Comparison of ENCODE assay signal across 5 worm cellular contexts in genomic region chrV:2600543-2600942, ce11.
TF ChIP-seq lines count a peak whose summit lies in the region.

No protein-coding gene starts in this region.

TF ChIP-seq in whole organism, L1 larva, 84 proteins besides CTCF, POLR2A, EP300 and RAD21 (continues in another document):
- TF ChIP-seq sup-37 (GFP tag; optimal IDR thresholded peaks at IDR 0.05; lab: Kevin White, UChicago): peak; percentile 69
- no peak for TF ChIP-seq nhr-28 (tag; optimal IDR thresholded peaks at IDR 0.05; lab: Kevin White, UChicago)
- TF ChIP-seq tbx-2 (tag; optimal IDR thresholded peaks at IDR 0.05; lab: Kevin White, UChicago): peak; percentile 94
- no peak for TF ChIP-seq Y116A8C.19 (tag; optimal IDR thresholded peaks at IDR 0.05; lab: Kevin White, UChicago; ENCODE audit: borderline replicate concordance)
- TF ChIP-seq lin-15B (tag; optimal IDR thresholded peaks at IDR 0.05; lab: Kevin White, UChicago): peak; percentile 68
- TF ChIP-seq lin-35 (GFP tag; optimal IDR thresholded peaks at IDR 0.05; lab: Kevin White, UChicago): peak; percentile 96 to 99
- TF ChIP-seq mef-2 (tag; optimal IDR thresholded peaks at IDR 0.05; lab: Kevin White, UChicago): no peak
- peak in 1 of 6 experiments; percentile 1 for TF ChIP-seq elt-3 (tag; optimal IDR thresholded peaks at IDR 0.05; lab: Kevin White, UChicago)
- peak; percentile 36 for TF ChIP-seq lin-39 (tag; optimal IDR thresholded peaks at IDR 0.05; lab: Kevin White, UChicago)
- peak; percentile 88 for TF ChIP-seq sox-4 (tag; optimal IDR thresholded peaks at IDR 0.05; lab: Kevin White, UChicago)
- peak; percentile 95 for TF ChIP-seq grh-1 (GFP tag; IDR thresholded peaks at IDR 0.05; lab: Robert Waterston, UW)
- peak; percentile 40 for TF ChIP-seq C34B4.2 (tag; optimal IDR thresholded peaks at IDR 0.05; lab: Kevin White, UChicago)
- peak; percentile 65 for TF ChIP-seq lin-13 (GFP tag; optimal IDR thresholded peaks at IDR 0.05; lab: Kevin White, UChicago)
- peak; percentile 51 for TF ChIP-seq hpl-2 (GFP tag; optimal IDR thresholded peaks at IDR 0.05; lab: Kevin White, UChicago)
- TF ChIP-seq snpc-4 (tag; optimal IDR thresholded peaks at IDR 0.05; lab: Kevin White, UChicago): peak; percentile 71
- peak; percentile 70 for TF ChIP-seq jun-1 (tag; optimal IDR thresholded peaks at IDR 0.05; lab: Kevin White, UChicago)
- peak; percentile 21 for TF ChIP-seq unc-130 (tag; optimal IDR thresholded peaks at IDR 0.05; lab: Kevin White, UChicago)
- peak; percentile 89 for TF ChIP-seq unc-98 (GFP tag; IDR thresholded peaks at IDR 0.05; lab: Robert Waterston, UW)

TF ChIP-seq in whole organism, L3 larva, 47 proteins besides CTCF, POLR2A, EP300 and RAD21 (continues in another document):
- TF ChIP-seq egl-5 (tag; optimal IDR thresholded peaks at IDR 0.05; lab: Kevin White, UChicago) (no peak), ceh-28 (tag; optimal IDR thresholded peaks at IDR 0.05; lab: Kevin White, UChicago) (peak; percentile 63), nhr-25 (tag; optimal IDR thresholded peaks at IDR 0.05; lab: Kevin White, UChicago) (no peak), egl-27 (tag; optimal IDR thresholded peaks at IDR 0.05; lab: Kevin White, UChicago) (no peak), ztf-11 (tag; optimal IDR thresholded peaks at IDR 0.05; lab: Kevin White, UChicago) (no peak), nhr-11 (tag; optimal IDR thresholded peaks at IDR 0.05; lab: Kevin White, UChicago) (peak; percentile 52), ama-1 (optimal IDR thresholded peaks at IDR 0.05; lab: Kevin White, UChicago) (no peak), nhr-237 (tag; optimal IDR thresholded peaks at IDR 0.05; lab: Kevin White, UChicago) (no peak), daf-12 (tag; optimal IDR thresholded peaks at IDR 0.05; lab: Kevin White, UChicago) (no peak), nhr-67 (tag; optimal IDR thresholded peaks at IDR 0.05; lab: Kevin White, UChicago) (no peak), nhr-23 (tag; optimal IDR thresholded peaks at IDR 0.05; lab: Kevin White, UChicago) (peak; percentile 73), tbx-2 (tag; optimal IDR thresholded peaks at IDR 0.05; lab: Kevin White, UChicago) (peak; percentile 69), fos-1 (tag; optimal IDR thresholded peaks at IDR 0.05; lab: Kevin White, UChicago) (no peak), mml-1 (tag; optimal IDR thresholded peaks at IDR 0.05; lab: Kevin White, UChicago) (no peak), lin-15B (tag; optimal IDR thresholded peaks at IDR 0.05; lab: Kevin White, UChicago) (peak; percentile 74), nhr-12 (tag; optimal IDR thresholded peaks at IDR 0.05; lab: Kevin White, UChicago) (no peak), elt-3 (tag; optimal IDR thresholded peaks at IDR 0.05; lab: Kevin White, UChicago) (no peak), snpc-4 (tag; optimal IDR thresholded peaks at IDR 0.05; lab: Kevin White, UChicago) (peak; percentile 32), eor-1 (tag; optimal IDR thresholded peaks at IDR 0.05; lab: Kevin White, UChicago) (no peak), ZK546.5 (tag; optimal IDR thresholded peaks at IDR 0.05; lab: Kevin White, UChicago) (no peak)

TF ChIP-seq in whole organism, early embryonic, 17 proteins besides CTCF, POLR2A, EP300 and RAD21:
- TF ChIP-seq ama-1 (optimal IDR thresholded peaks at IDR 0.05; lab: Kevin White, UChicago) (no peak), ceh-36 (tag; optimal IDR thresholded peaks at IDR 0.05; lab: Kevin White, UChicago) (no peak), F13C5.2 (tag; optimal IDR thresholded peaks at IDR 0.05; lab: Kevin White, UChicago) (peak; percentile 4), hmbx-1 (tag; optimal IDR thresholded peaks at IDR 0.05; lab: Kevin White, UChicago) (no peak), pes-1 (GFP tag; IDR thresholded peaks at IDR 0.05; lab: Robert Waterston, UW) (peak; percentile 52; the same call in 1 of the 2 replicates), tra-4 (tag; optimal IDR thresholded peaks at IDR 0.05; lab: Kevin White, UChicago) (no peak), hnd-1 (tag; optimal IDR thresholded peaks at IDR 0.05; lab: Kevin White, UChicago) (no peak), scrt-1 (GFP tag; IDR thresholded peaks at IDR 0.05; lab: Robert Waterston, UW) (no peak), tbx-11 (GFP tag; IDR thresholded peaks at IDR 0.05; lab: Robert Waterston, UW) (0 out of 2 replicates have a peak, but pooled peaks have one; percentile 18)
TF ChIP-seq in whole organism, early embryonic: peak in this region for 3.

TF ChIP-seq in whole organism, midembryonic, 9 proteins besides CTCF, POLR2A, EP300 and RAD21:
- TF ChIP-seq flt-1 (GFP tag; IDR thresholded peaks at IDR 0.05; lab: Robert Waterston, UW) (no peak), klf-2 (GFP tag; conservative IDR thresholded peaks at IDR 0.05; lab: Robert Waterston, UW) (0 out of 2 replicates have a peak, but pooled peaks have one; percentile 14), cog-1 (tag; optimal IDR thresholded peaks at IDR 0.05; lab: Kevin White, UChicago) (peak; percentile 11), tab-1 (GFP tag; IDR thresholded peaks at IDR 0.05; lab: Robert Waterston, UW) (no peak), ztf-23 (GFP tag; IDR thresholded peaks at IDR 0.05; lab: Robert Waterston, UW) (no peak), ref-1 (GFP tag; conservative IDR thresholded peaks at IDR 0.05; lab: Robert Waterston, UW) (no peak), ztf-29 (GFP tag; IDR thresholded peaks at IDR 0.05; lab: Robert Waterston, UW) (no peak)

TF ChIP-seq in whole organism, young adult, 124 proteins besides CTCF, POLR2A, EP300 and RAD21 (continues in another document):
- TF ChIP-seq D2030.7 (GFP tag; IDR thresholded peaks at IDR 0.05; lab: Robert Waterston, UW): peak; percentile 45
- TF ChIP-seq Y53F4B.3 (GFP tag; IDR thresholded peaks at IDR 0.05; lab: Robert Waterston, UW): no peak
- TF ChIP-seq nhr-27 (tag; optimal IDR thresholded peaks at IDR 0.05; lab: Kevin White, UChicago): no peak
- TF ChIP-seq rcor-1 (GFP tag; IDR thresholded peaks at IDR 0.05; lab: Robert Waterston, UW): peak; percentile 88
- no peak for TF ChIP-seq sdz-38 (tag; optimal IDR thresholded peaks at IDR 0.05; lab: Kevin White, UChicago)
- TF ChIP-seq ztf-25 (GFP tag; IDR thresholded peaks at IDR 0.05; lab: Robert Waterston, UW): no peak
- no peak for TF ChIP-seq die-1 (tag; optimal IDR thresholded peaks at IDR 0.05; lab: Kevin White, UChicago)
- TF ChIP-seq madf-8 (GFP tag; conservative IDR thresholded peaks at IDR 0.05; lab: Robert Waterston, UW): peak; percentile 67
- no peak for TF ChIP-seq hlh-12 (tag; optimal IDR thresholded peaks at IDR 0.05; lab: Kevin White, UChicago)
- TF ChIP-seq F33H1.4 (GFP tag; IDR thresholded peaks at IDR 0.05; lab: Robert Waterston, UW): peak; percentile 58
- peak; percentile 25; the same call in 1 of the 2 replicates for TF ChIP-seq C17E4.6 (GFP tag; IDR thresholded peaks at IDR 0.05; lab: Robert Waterston, UW)
- TF ChIP-seq nhr-179 (tag; optimal IDR thresholded peaks at IDR 0.05; lab: Kevin White, UChicago): no peak
- no peak for TF ChIP-seq lin-40 (tag; optimal IDR thresholded peaks at IDR 0.05; lab: Kevin White, UChicago)
- TF ChIP-seq snpc-3.4 (tag; optimal IDR thresholded peaks at IDR 0.05; lab: Kevin White, UChicago): no peak
- TF ChIP-seq ets-4 (GFP tag; optimal IDR thresholded peaks at IDR 0.05; lab: Kevin White, UChicago): no peak
- no peak for TF ChIP-seq unc-62 (GFP tag; optimal IDR thresholded peaks at IDR 0.05; lab: Kevin White, UChicago)
- no peak for TF ChIP-seq somi-1 (GFP tag; optimal IDR thresholded peaks at IDR 0.05; lab: Kevin White, UChicago)
- TF ChIP-seq ztf-18 (tag; optimal IDR thresholded peaks at IDR 0.05; lab: Kevin White, UChicago): peak; percentile 46
- TF ChIP-seq ceh-40 (GFP tag; IDR thresholded peaks at IDR 0.05; lab: Robert Waterston, UW): no peak
- peak; percentile 55 for TF ChIP-seq tbp1 (GFP tag; optimal IDR thresholded peaks at IDR 0.05; lab: Kevin White, UChicago)
- TF ChIP-seq tbx-9 (tag; optimal IDR thresholded peaks at IDR 0.05; lab: Kevin White, UChicago; ENCODE audit: borderline replicate concordance): no peak
- TF ChIP-seq madf-10 (tag; optimal IDR thresholded peaks at IDR 0.05; lab: Kevin White, UChicago): peak; percentile 82
- TF ChIP-seq attf-3 (GFP tag; conservative IDR thresholded peaks at IDR 0.05; lab: Robert Waterston, UW): peak; percentile 68
- TF ChIP-seq ztf-22 (GFP tag; optimal IDR thresholded peaks at IDR 0.05; lab: Kevin White, UChicago): no peak
- TF ChIP-seq F37B4.10 (GFP tag; IDR thresholded peaks at IDR 0.05; lab: Robert Waterston, UW): peak; percentile 85; the same call in 1 of the 2 replicates
- TF ChIP-seq egrh-3 (GFP tag; IDR thresholded peaks at IDR 0.05; lab: Robert Waterston, UW): 0 out of 2 replicates have a peak, but pooled peaks have one; percentile 11
- peak; percentile 99 for TF ChIP-seq mcd-1 (GFP tag; IDR thresholded peaks at IDR 0.05; lab: Robert Waterston, UW)
- TF ChIP-seq lir-1 (GFP tag; conservative IDR thresholded peaks at IDR 0.05; lab: Robert Waterston, UW): peak; percentile 84
- peak; percentile 88 for TF ChIP-seq K11D2.4 (GFP tag; IDR thresholded peaks at IDR 0.05; lab: Robert Waterston, UW)
- TF ChIP-seq nhr-90 (tag; optimal IDR thresholded peaks at IDR 0.05; lab: Kevin White, UChicago): no peak
- TF ChIP-seq ztf-28 (GFP tag; IDR thresholded peaks at IDR 0.05; lab: Robert Waterston, UW): 0 out of 2 replicates have a peak, but pooled peaks have one; percentile 62
- no peak for TF ChIP-seq pha-4 (tag; optimal IDR thresholded peaks at IDR 0.05; lab: Kevin White, UChicago)
- TF ChIP-seq ekl-4 (GFP tag; IDR thresholded peaks at IDR 0.05; lab: Robert Waterston, UW): peak; percentile 90
- peak; percentile 58 to 97 (median 64) for TF ChIP-seq lin-35 (GFP tag; optimal IDR thresholded peaks at IDR 0.05; lab: Kevin White, UChicago)
- TF ChIP-seq ceh-27 (GFP tag; optimal IDR thresholded peaks at IDR 0.05; lab: Kevin White, UChicago): peak; percentile 82
- TF ChIP-seq nfya-1 (tag; optimal IDR thresholded peaks at IDR 0.05; lab: Kevin White, UChicago; ENCODE audit: borderline replicate concordance, insufficient read depth): no peak
- TF ChIP-seq Y79H2A.3 (GFP tag; conservative IDR thresholded peaks at IDR 0.05; lab: Robert Waterston, UW): no peak
- TF ChIP-seq ztf-6 (GFP tag; IDR thresholded peaks at IDR 0.05; lab: Robert Waterston, UW): no peak
- TF ChIP-seq nhr-80 (tag; optimal IDR thresholded peaks at IDR 0.05; lab: Kevin White, UChicago): peak; percentile 35
- TF ChIP-seq K12H6.12 (tag; optimal IDR thresholded peaks at IDR 0.05; lab: Kevin White, UChicago): peak; percentile 77
- TF ChIP-seq Y56A3A.18 (GFP tag; IDR thresholded peaks at IDR 0.05; lab: Robert Waterston, UW): no peak; the same call in 1 of the 2 replicates
- TF ChIP-seq atf-7 (tag; optimal IDR thresholded peaks at IDR 0.05; lab: Kevin White, UChicago): peak; percentile 48
- TF ChIP-seq Y67H2A.10 (GFP tag; conservative IDR thresholded peaks at IDR 0.05; lab: Robert Waterston, UW): peak; percentile 66
- 0 out of 2 replicates have a peak, but pooled peaks have one; percentile 38 for TF ChIP-seq egl-44 (GFP tag; IDR thresholded peaks at IDR 0.05; lab: Robert Waterston, UW)

Comparison
In these comparisons a context has a peak if more than half of its experiments do, and no peak if none do; other contexts are left out.
1. Of the 8 proteins assayed by ChIP-seq in both whole organism, young adult and whole organism, L1 larva: peak only in whole organism, young adult: none; only in whole organism, L1 larva: nhr-90; in both: dpl-1, efl-1, lin-35 and unc-130; in neither: 2; mixed calls (peak in some experiments, not most) for 1.